Worm (Caenorhabditis elegans): Measurements from ENCODE around the gene clec-136.

clec-136 gene

ce11 chrII:4631479-4631878, 15.1 kb upstream of the clec-136 start:
- TF ChIP-seq ztf-28 (GFP tag; IDR thresholded peaks at IDR 0.05) (no peak), pha-4 (tag; optimal IDR thresholded peaks at IDR 0.05) (no peak), atf-7 (tag; optimal IDR thresholded peaks at IDR 0.05) (no peak), snpc-3.4 (tag; optimal IDR thresholded peaks at IDR 0.05) (no peak), athp-1 (tag; optimal IDR thresholded peaks at IDR 0.05) (no peak)

- no peak for TF ChIP-seq Y56A3A.18 (GFP tag; IDR thresholded peaks at IDR 0.05)
These were observed 10.3 kb upstream of the clec-136 start, which contains the start of gene F35D11.1 for ce11 chrII:4626606-4627005. TSS of gene F35D11.1 (plus strand) at chrII:4626906.

- no peak for TF ChIP-seq ets-4 (GFP tag; optimal IDR thresholded peaks at IDR 0.05)
These were observed 5.3 kb upstream of the clec-136 start, which contains the start of gene clec-139 for ce11 chrII:4621650-4622049. TSS of gene clec-139 (minus strand) at chrII:4621750.

ce11 chrII:4619700-4620099, 3.4 kb upstream of the clec-136 start, which contains the start of gene clec-138:
TSS of gene clec-138 (minus strand) at chrII:4619800.
- TF ChIP-seq tbx-9 (tag; optimal IDR thresholded peaks at IDR 0.05; ENCODE audit: borderline replicate concordance): no peak

- TF ChIP-seq let-607 (tag; optimal IDR thresholded peaks at IDR 0.05): no peak
- no peak for TF ChIP-seq nhr-179 (tag; optimal IDR thresholded peaks at IDR 0.05)
- TF ChIP-seq F57C9.4 (tag; optimal IDR thresholded peaks at IDR 0.05): no peak
- TF ChIP-seq B0336.3 (GFP tag; IDR thresholded peaks at IDR 0.05): no peak
- TF ChIP-seq zim-3 (tag; optimal IDR thresholded peaks at IDR 0.05): no peak
- no peak for TF ChIP-seq F57A8.1 (GFP tag; optimal IDR thresholded peaks at IDR 0.05)
- TF ChIP-seq F55B11.4 (tag; optimal IDR thresholded peaks at IDR 0.05; ENCODE audit: borderline replicate concordance, insufficient read depth): no peak
- TF ChIP-seq attf-3 (GFP tag; conservative IDR thresholded peaks at IDR 0.05): no peak
- TF ChIP-seq Y79H2A.3 (GFP tag; conservative IDR thresholded peaks at IDR 0.05): no peak
- TF ChIP-seq nhr-90 (tag; optimal IDR thresholded peaks at IDR 0.05): no peak
- TF ChIP-seq lir-1 (GFP tag; conservative IDR thresholded peaks at IDR 0.05): no peak
- no peak for TF ChIP-seq ceh-91 (GFP tag; IDR thresholded peaks at IDR 0.05)
- no peak for TF ChIP-seq hlh-26 (GFP tag; conservative IDR thresholded peaks at IDR 0.05)
- TF ChIP-seq aptf-2 (GFP tag; conservative IDR thresholded peaks at IDR 0.05): no peak
- TF ChIP-seq mes-4 (tag; optimal IDR thresholded peaks at IDR 0.05): no peak
These were observed 1.6 kb upstream of the clec-136 start, which contains the start of gene clec-137 for ce11 chrII:4617990-4618389. TSS of gene clec-137 (minus strand) at chrII:4618090.

ce11 chrII:4612694-4613093, 3.6 kb downstream of the clec-136 start, which contains the start of gene pqn-35:
TSS of gene pqn-35 (plus strand) at chrII:4612994.
- TF ChIP-seq snpc-1.1 (tag; optimal IDR thresholded peaks at IDR 0.05; ENCODE audit: insufficient read depth): no peak
- no peak for TF ChIP-seq nhr-120 (GFP tag; IDR thresholded peaks at IDR 0.05)
- TF ChIP-seq ztf-28 (GFP tag; IDR thresholded peaks at IDR 0.05): no peak
- TF ChIP-seq lsl-1 (GFP tag; optimal IDR thresholded peaks at IDR 0.05): no peak
- no peak for TF ChIP-seq zim-3 (tag; optimal IDR thresholded peaks at IDR 0.05)
- TF ChIP-seq hlh-12 (tag; optimal IDR thresholded peaks at IDR 0.05): no peak
- TF ChIP-seq ztf-26 (tag; optimal IDR thresholded peaks at IDR 0.05): no peak
- no peak for TF ChIP-seq mes-4 (tag; optimal IDR thresholded peaks at IDR 0.05)
- TF ChIP-seq gei-17 (GFP tag; optimal IDR thresholded peaks at IDR 0.05): no peak
- TF ChIP-seq F57C9.4 (tag; optimal IDR thresholded peaks at IDR 0.05): no peak
- TF ChIP-seq pbrm-1 (GFP tag; IDR thresholded peaks at IDR 0.05): no peak
- TF ChIP-seq F23B12.7 (tag; optimal IDR thresholded peaks at IDR 0.05; ENCODE audit: insufficient read depth): no peak
- no peak for TF ChIP-seq madf-6 (GFP tag; IDR thresholded peaks at IDR 0.05)
- TF ChIP-seq ccch-3 (GFP tag; optimal IDR thresholded peaks at IDR 0.05): no peak
